Fruit fly (Drosophila melanogaster): Measurements from ENCODE around the gene mRpL12.

- TF ChIP-seq cyc (GFP tag; optimal IDR thresholded peaks at IDR 0.05): no peak
- no peak for TF ChIP-seq Gug (GFP tag; IDR thresholded peaks at IDR 0.05)
- TF ChIP-seq salr (GFP tag; optimal IDR thresholded peaks at IDR 0.05): no peak
Measured at dm6 chr3L:8966324-8967011, 9.9 kb downstream of the mRpL12 start, which contains the start of the genes CG5653 and CG5021.
